Fruit fly (Drosophila melanogaster): ENCODE measurements around the gene CG10237.
A peak's percentile ranks its signal among the peaks of the same experiment; 100 is the strongest.

CG10237 gene

dm6 chr2L:19415859-19416258 is 26.7 kb downstream of the CG10237 start (continued):
- TF ChIP-seq CG2678 (tag; optimal IDR thresholded peaks at IDR 0.05) (peak; percentile 40), CG6689 (GFP tag; IDR thresholded peaks at IDR 0.05) (no peak), B-H1 (GFP tag; IDR thresholded peaks at IDR 0.05) (no peak), abd-A (tag; optimal IDR thresholded peaks at IDR 0.05) (no peak), Blimp-1 (GFP tag; optimal IDR thresholded peaks at IDR 0.05) (no peak), wdn (GFP tag; IDR thresholded peaks at IDR 0.05) (0 out of 2 replicates have a peak, but pooled peaks have one; percentile 16), CG33213 (GFP tag; optimal IDR thresholded peaks at IDR 0.05) (no peak), cg (GFP tag; optimal IDR thresholded peaks at IDR 0.05) (no peak), sna (GFP tag; IDR thresholded peaks at IDR 0.05; ENCODE audit: partially characterized antibody) (no peak), Bdp1 (GFP tag; optimal IDR thresholded peaks at IDR 0.05) (no peak), sug (tag; optimal IDR thresholded peaks at IDR 0.05) (peak; percentile 15), hbn (GFP tag; IDR thresholded peaks at IDR 0.05; ENCODE audit: partially characterized antibody) (no peak), CG4360 (GFP tag; IDR thresholded peaks at IDR 0.05) (no peak), psq (GFP tag; optimal IDR thresholded peaks at IDR 0.05) (no peak), dm (GFP tag; optimal IDR thresholded peaks at IDR 0.05) (no peak), Dfd (GFP tag; optimal IDR thresholded peaks at IDR 0.05) (no peak), CG13287 (GFP tag; IDR thresholded peaks at IDR 0.05; ENCODE audit: partially characterized antibody) (no peak), CG18262 (tag; optimal IDR thresholded peaks at IDR 0.05) (no peak), CG6854 (GFP tag; optimal IDR thresholded peaks at IDR 0.05) (no peak), tap (tag; optimal IDR thresholded peaks at IDR 0.05) (no peak), CG17829 (tag; optimal IDR thresholded peaks at IDR 0.05) (no peak), Nf-YA (GFP tag; IDR thresholded peaks at IDR 0.05) (no peak)

dm6 chr2L:19415133-19415532 is 27.4 kb downstream of the CG10237 start:
- TF ChIP-seq CG3847 (GFP tag; IDR thresholded peaks at IDR 0.05) (no peak), fd96Cb (tag; optimal IDR thresholded peaks at IDR 0.05) (no peak), CG4360 (GFP tag; IDR thresholded peaks at IDR 0.05) (peak; percentile 89), Camta (GFP tag; optimal IDR thresholded peaks at IDR 0.05) (no peak), CG6791 (GFP tag; IDR thresholded peaks at IDR 0.05; ENCODE audit: partially characterized antibody) (no peak), CG42726 (GFP tag; IDR thresholded peaks at IDR 0.05; ENCODE audit: partially characterized antibody) (no peak), CG4617 (GFP tag; optimal IDR thresholded peaks at IDR 0.05; ENCODE audit: borderline replicate concordance) (no peak), CG8089 (GFP tag; optimal IDR thresholded peaks at IDR 0.05) (no peak), z (GFP tag; IDR thresholded peaks at IDR 0.05) (peak; percentile 94), disco-r (GFP tag; optimal IDR thresholded peaks at IDR 0.05) (no peak), CG7987 (GFP tag; optimal IDR thresholded peaks at IDR 0.05) (no peak), Med (GFP tag) (peak; percentile 44), Sry-β (GFP tag; optimal IDR thresholded peaks at IDR 0.05) (no peak), Pdp1 (GFP tag; optimal IDR thresholded peaks at IDR 0.05) (peak in 1 of 2 experiments; percentile 53), sens (GFP tag) (peak; percentile 53), CG2712 (tag; optimal IDR thresholded peaks at IDR 0.05) (no peak), CG18476 (GFP tag; optimal IDR thresholded peaks at IDR 0.05) (no peak), ash1 (GFP tag; optimal IDR thresholded peaks at IDR 0.05) (no peak), sr (GFP tag; IDR thresholded peaks at IDR 0.05) (peak; percentile 62; the same call in 2 of the 3 replicates), Doc3 (GFP tag; IDR thresholded peaks at IDR 0.05; ENCODE audit: partially characterized antibody) (no peak), unc-4 (GFP tag; IDR thresholded peaks at IDR 0.05; ENCODE audit: partially characterized antibody) (no peak), stwl (tag; optimal IDR thresholded peaks at IDR 0.05) (peak; percentile 19), CTCF (GFP tag; optimal IDR thresholded peaks at IDR 0.05) (peak; percentile 91), CG17612 (GFP tag; IDR thresholded peaks at IDR 0.05) (no peak), ken (GFP tag; IDR thresholded peaks at IDR 0.05) (no peak), CG2199 (GFP tag; IDR thresholded peaks at IDR 0.05) (0 out of 3 replicates have a peak, but pooled peaks have one; percentile 18), eve (GFP tag; optimal IDR thresholded peaks at IDR 0.05) (no peak)
